Worm (Caenorhabditis elegans) whole organism, midembryonic: Measurements from ENCODE around the gene F39G3.4.

Experiments
- T22C8.4 ChIP-seq: fragments of 200-800 bp; sonication (Bioruptor generic); IDR thresholded peaks from 2 replicates; pipeline ENCODE4 v1.3.6; 2022; ENCODE audit warnings: missing genetic modification characterization, missing compliant biosample characterization
- cog-1 ChIP-seq: sonication (generic microtip); optimal IDR thresholded peaks from 2 replicates; lab custom pipeline; 2016; ENCODE audit warnings: missing genetic modification characterization, missing compliant biosample characterization
- flt-1 ChIP-seq: fragments of 200-800 bp; sonication (Bioruptor generic); IDR thresholded peaks from 2 replicates; pipeline ENCODE4 v1.3.6; 2022; ENCODE audit warnings: missing genetic modification characterization, missing compliant biosample characterization
- klf-2 ChIP-seq: fragments of 200-800 bp; sonication (Bioruptor generic); conservative IDR thresholded peaks from 2 replicates; pipeline ENCODE4 v1.3.6; 2022; ENCODE audit warnings: missing genetic modification reagents, missing genetic modification characterization, missing compliant biosample characterization
- med-1 ChIP-seq: sonication (generic microtip); optimal IDR thresholded peaks from 2 replicates; lab custom pipeline; 2017; ENCODE audit warnings: missing genetic modification characterization, mild to moderate bottlenecking, missing compliant biosample characterization, antibody characterized with exemption, missing genetic modification reagents; ENCODE audit not compliant: insufficient read depth
- ref-1 ChIP-seq: fragments of 200-800 bp; sonication (Bioruptor generic); conservative IDR thresholded peaks from 2 replicates; pipeline ENCODE4 v1.3.6; 2022; ENCODE audit warnings: missing genetic modification reagents, missing genetic modification characterization, missing compliant biosample characterization
- tab-1 ChIP-seq: fragments of 200-800 bp; sonication (Bioruptor generic); IDR thresholded peaks from 2 replicates; pipeline ENCODE4 v1.3.6; 2022; ENCODE audit warnings: missing genetic modification characterization, missing compliant biosample characterization
- ztf-29 ChIP-seq: fragments of 200-800 bp; sonication (Bioruptor generic); IDR thresholded peaks from 2 replicates; pipeline ENCODE4 v1.3.6; 2022; ENCODE audit warnings: missing genetic modification reagents, missing genetic modification characterization, missing compliant biosample characterization

- no peak for TF ChIP-seq flt-1 (GFP tag; lab: Robert Waterston, UW)
- TF ChIP-seq med-1 (GFP tag; lab: Kevin White, UChicago): no peak
- no peak for TF ChIP-seq klf-2 (GFP tag; lab: Robert Waterston, UW)
- no peak for TF ChIP-seq ref-1 (GFP tag; lab: Robert Waterston, UW)
- no peak for TF ChIP-seq tab-1 (GFP tag; lab: Robert Waterston, UW)
- no peak for TF ChIP-seq ztf-29
- no peak for TF ChIP-seq T22C8.4 (GFP tag; lab: Robert Waterston, UW)
- TF ChIP-seq cog-1 (tag; lab: Kevin White, UChicago): no peak
Measured at ce11 chrV:4676092-4676491, 48.5 kb upstream of the F39G3.4 start, which contains the start of gene K03B4.6.
